Fruit fly (Drosophila melanogaster) whole organism, embryonic: ENCODE results near the gene Arp3.
A peak's percentile ranks its signal among the peaks of the same experiment; 100 is the strongest.

Experiments
- Atf6 ChIP-seq: fragments of 200-800 bp; sonication (Bioruptor generic); IDR thresholded peaks from 2 replicates; pipeline ENCODE4 v1.3.6; 2022; ENCODE audit warnings: missing biosample characterization, missing genetic modification characterization
- Bdp1 ChIP-seq: fragments of 200-800 bp; sonication (Bioruptor generic); optimal IDR thresholded peaks from 3 replicates; lab custom pipeline; 2016; ENCODE audit warnings: missing biosample characterization, missing genetic modification characterization
- C15 ChIP-seq: fragments of 200-800 bp; sonication (Bioruptor generic); IDR thresholded peaks from 3 replicates; pipeline ENCODE4 v1.3.6; 2022; ENCODE audit warnings: missing biosample characterization, missing genetic modification characterization
- CG11247 ChIP-seq: fragments of 200-800 bp; sonication (Bioruptor generic); IDR thresholded peaks from 2 replicates; pipeline ENCODE4 v1.3.6; 2022; ENCODE audit warnings: missing biosample characterization, missing genetic modification characterization
- CG11504 ChIP-seq: fragments of 200-800 bp; sonication (Bioruptor generic); optimal IDR thresholded peaks from 3 replicates; lab custom pipeline; 2019; ENCODE audit warnings: missing biosample characterization, mild to moderate bottlenecking, missing genetic modification characterization, moderate library complexity
- CG1233 ChIP-seq: fragments of 200-800 bp; sonication (Bioruptor generic); optimal IDR thresholded peaks from 4 replicates; lab custom pipeline; 2018; ENCODE audit warnings: missing biosample characterization, mild to moderate bottlenecking, missing genetic modification characterization
- CG13123 ChIP-seq: fragments of 200-800 bp; sonication (Bioruptor generic); optimal IDR thresholded peaks from 2 replicates; lab custom pipeline; 2016; ENCODE audit warnings: missing biosample characterization, missing genetic modification characterization
- CG13287 ChIP-seq: fragments of 200-800 bp; sonication (Bioruptor generic); IDR thresholded peaks from 2 replicates; pipeline ENCODE4 v1.3.6; 2022; ENCODE audit warnings: missing biosample characterization, missing genetic modification characterization; ENCODE audit not compliant: partially characterized antibody
- CG14014 ChIP-seq: fragments of 200-800 bp; sonication (Bioruptor generic); IDR thresholded peaks from 2 replicates; pipeline ENCODE4 v1.3.6; 2022; ENCODE audit warnings: missing biosample characterization, missing genetic modification characterization
- CG15073 ChIP-seq: fragments of 200-800 bp; sonication (Bioruptor generic); optimal IDR thresholded peaks from 2 replicates; lab custom pipeline; 2016; ENCODE audit warnings: missing biosample characterization, missing genetic modification characterization
- CG15269 ChIP-seq: fragments of 200-800 bp; sonication (Bioruptor generic); optimal IDR thresholded peaks from 2 replicates; lab custom pipeline; 2018; ENCODE audit warnings: missing biosample characterization, mild to moderate bottlenecking, missing genetic modification characterization, moderate library complexity
- CG18476 ChIP-seq: fragments of 200-800 bp; sonication (Bioruptor generic); optimal IDR thresholded peaks from 2 replicates; lab custom pipeline; 2016; ENCODE audit warnings: missing biosample characterization, mild to moderate bottlenecking, missing genetic modification characterization
- CG2875 ChIP-seq: fragments of 200-800 bp; sonication (Bioruptor generic); optimal IDR thresholded peaks from 2 replicates; lab custom pipeline; 2017; ENCODE audit warnings: missing biosample characterization, mild to moderate bottlenecking, missing genetic modification characterization, missing genetic modification reagents
- CG30020 ChIP-seq: fragments of 200-800 bp; optimal IDR thresholded peaks from 2 replicates; lab custom pipeline; 2019; ENCODE audit warnings: missing biosample characterization, mild to moderate bottlenecking, missing genetic modification characterization, moderate library complexity
- CG31224 ChIP-seq: fragments of 200-800 bp; sonication (Bioruptor generic); IDR thresholded peaks from 2 replicates; pipeline ENCODE4 v1.3.6; 2022; ENCODE audit warnings: missing biosample characterization, missing genetic modification characterization
- CG31388 ChIP-seq: fragments of 200-800 bp; sonication (Bioruptor generic); optimal IDR thresholded peaks from 2 replicates; lab custom pipeline; 2016; ENCODE audit warnings: missing biosample characterization, missing genetic modification characterization
- CG33557 ChIP-seq: fragments of 200-800 bp; sonication (Bioruptor generic); optimal IDR thresholded peaks from 2 replicates; lab custom pipeline; 2019; ENCODE audit warnings: missing biosample characterization, mild to moderate bottlenecking, missing genetic modification characterization, moderate library complexity
- CG6254 ChIP-seq: fragments of 200-800 bp; sonication (Bioruptor generic); optimal IDR thresholded peaks from 3 replicates; lab custom pipeline; 2017; ENCODE audit warnings: mild to moderate bottlenecking, missing biosample characterization, missing genetic modification reagents, missing genetic modification characterization
- CG7786 ChIP-seq: fragments of 200-800 bp; sonication (Bioruptor generic); optimal IDR thresholded peaks from 2 replicates; lab custom pipeline; 2016; ENCODE audit warnings: missing biosample characterization, missing genetic modification characterization
- CG7839 ChIP-seq: fragments of 200-800 bp; sonication (Bioruptor generic); optimal IDR thresholded peaks from 3 replicates; lab custom pipeline; 2018; ENCODE audit warnings: missing biosample characterization, mild to moderate bottlenecking, missing genetic modification characterization, moderate library complexity
- CG8089 ChIP-seq: fragments of 200-800 bp; sonication (Bioruptor generic); optimal IDR thresholded peaks from 3 replicates; lab custom pipeline; 2016; ENCODE audit warnings: missing biosample characterization, missing genetic modification characterization
- CG8281 ChIP-seq: fragments of 200-800 bp; sonication (Bioruptor generic); optimal IDR thresholded peaks from 2 replicates; lab custom pipeline; 2018; ENCODE audit warnings: missing biosample characterization, mild to moderate bottlenecking, missing genetic modification characterization, moderate library complexity
- Dad ChIP-seq: fragments of 200-800 bp; sonication (Bioruptor generic); optimal IDR thresholded peaks from 3 replicates; lab custom pipeline; 2016; ENCODE audit warnings: missing biosample characterization, missing genetic modification characterization
- Dip3 ChIP-seq: fragments of 200-800 bp; sonication (Bioruptor generic); optimal IDR thresholded peaks from 3 replicates; lab custom pipeline; 2016; ENCODE audit warnings: missing biosample characterization, missing genetic modification characterization
- H2.0 ChIP-seq: fragments of 200-800 bp; sonication (Bioruptor generic); IDR thresholded peaks from 2 replicates; pipeline ENCODE4 v1.3.6; 2022; ENCODE audit warnings: missing biosample characterization, missing genetic modification characterization
- Jarid2 ChIP-seq: fragments of 200-800 bp; sonication (Bioruptor generic); optimal IDR thresholded peaks from 3 replicates; lab custom pipeline; 2017; ENCODE audit warnings: mild to moderate bottlenecking, missing biosample characterization, missing genetic modification reagents, missing genetic modification characterization
- Mes4 ChIP-seq: fragments of 200-800 bp; sonication (Bioruptor generic); optimal IDR thresholded peaks from 2 replicates; lab custom pipeline; 2016; ENCODE audit warnings: missing biosample characterization, missing genetic modification characterization
- Pdp1 ChIP-seq, 2 experiments: fragments of 200-800 bp; sonication (Bioruptor generic); optimal IDR thresholded peaks; 3 replicates each; lab custom pipeline; 2016; ENCODE audit warnings: missing biosample characterization in 2 of 2, missing genetic modification characterization in 2 of 2, mild to moderate bottlenecking in 1 of 2, moderate library complexity in 1 of 2
- Ravus ChIP-seq: fragments of 200-800 bp; sonication (Bioruptor generic); IDR thresholded peaks from 2 replicates; pipeline ENCODE4 v1.3.6; 2022; ENCODE audit warnings: missing biosample characterization, missing genetic modification characterization
- Rfx ChIP-seq: fragments of 200-800 bp; sonication (Bioruptor generic); IDR thresholded peaks from 2 replicates; pipeline ENCODE4 v1.3.6; 2022; ENCODE audit warnings: missing biosample characterization, missing genetic modification characterization
- Rx ChIP-seq: fragments of 200-800 bp; sonication (Bioruptor generic); IDR thresholded peaks from 2 replicates; pipeline ENCODE4 v1.3.6; 2022; ENCODE audit warnings: missing biosample characterization, missing genetic modification characterization
- Sox102F ChIP-seq: fragments of 200-800 bp; sonication (Bioruptor generic); optimal IDR thresholded peaks from 2 replicates; lab custom pipeline; 2018; ENCODE audit warnings: missing biosample characterization, mild to moderate bottlenecking, missing genetic modification characterization, moderate library complexity
- abd-A ChIP-seq: fragments of 200-800 bp; sonication (Bioruptor generic); optimal IDR thresholded peaks from 3 replicates; lab custom pipeline; 2019; ENCODE audit warnings: missing biosample characterization, mild to moderate bottlenecking, missing genetic modification characterization, moderate library complexity
- cato ChIP-seq: fragments of 200-800 bp; sonication (Bioruptor generic); optimal IDR thresholded peaks from 2 replicates; lab custom pipeline; 2016; ENCODE audit warnings: missing biosample characterization, missing genetic modification characterization, borderline replicate concordance
- cg ChIP-seq: fragments of 200-800 bp; sonication (Bioruptor generic); optimal IDR thresholded peaks from 3 replicates; lab custom pipeline; 2019; ENCODE audit warnings: missing biosample characterization, mild to moderate bottlenecking, missing genetic modification characterization, moderate library complexity
- ci ChIP-seq: fragments of 200-800 bp; sonication (Bioruptor generic); IDR thresholded peaks from 3 replicates; pipeline ENCODE4 v1.3.6; 2022; ENCODE audit warnings: missing biosample characterization, missing genetic modification characterization
- disco-r ChIP-seq: fragments of 200-800 bp; sonication (Bioruptor generic); optimal IDR thresholded peaks from 2 replicates; lab custom pipeline; 2016; ENCODE audit warnings: missing biosample characterization, missing genetic modification characterization
- dpn ChIP-seq, 2 experiments: fragments of 200-800 bp; sonication (Bioruptor generic); optimal IDR thresholded peaks; 3 replicates each; lab custom pipeline; 2016; ENCODE audit warnings: missing biosample characterization in 2 of 2, missing genetic modification characterization in 2 of 2
- gcm2 ChIP-seq: fragments of 200-800 bp; sonication (Bioruptor generic); optimal IDR thresholded peaks from 2 replicates; lab custom pipeline; 2016; ENCODE audit warnings: missing biosample characterization, missing genetic modification characterization
- grn ChIP-seq: fragments of 200-800 bp; sonication (Bioruptor generic); optimal IDR thresholded peaks from 3 replicates; lab custom pipeline; 2017; ENCODE audit warnings: missing biosample characterization, missing genetic modification characterization
- kah ChIP-seq: fragments of 200-800 bp; sonication (Bioruptor generic); optimal IDR thresholded peaks from 2 replicates; lab custom pipeline; 2018; ENCODE audit warnings: missing biosample characterization, mild to moderate bottlenecking, missing genetic modification characterization
- lilli ChIP-seq: fragments of 200-800 bp; sonication (Bioruptor generic); optimal IDR thresholded peaks from 3 replicates; lab custom pipeline; 2016; ENCODE audit warnings: missing biosample characterization, missing genetic modification characterization
- org-1 ChIP-seq: fragments of 200-800 bp; sonication (Bioruptor generic); optimal IDR thresholded peaks from 2 replicates; lab custom pipeline; 2017; ENCODE audit warnings: missing biosample characterization, missing genetic modification characterization
- repo ChIP-seq: fragments of 200-800 bp; sonication (Bioruptor generic); optimal IDR thresholded peaks from 2 replicates; lab custom pipeline; 2016; ENCODE audit warnings: missing biosample characterization, missing genetic modification characterization
- run ChIP-seq: fragments of 200-800 bp; sonication (Bioruptor generic); optimal IDR thresholded peaks from 3 replicates; lab custom pipeline; 2018; ENCODE audit warnings: missing biosample characterization, mild to moderate bottlenecking, missing genetic modification characterization
- scrt ChIP-seq: fragments of 200-800 bp; sonication (Bioruptor generic); optimal IDR thresholded peaks from 2 replicates; lab custom pipeline; 2018; ENCODE audit warnings: missing biosample characterization, mild to moderate bottlenecking, missing genetic modification characterization, moderate library complexity
- slbo ChIP-seq: fragments of 200-800 bp; sonication (Bioruptor generic); IDR thresholded peaks from 2 replicates; pipeline ENCODE4 v1.3.6; 2022; ENCODE audit warnings: missing biosample characterization, missing genetic modification characterization
- sr ChIP-seq: fragments of 200-800 bp; sonication (Bioruptor generic); IDR thresholded peaks from 3 replicates; pipeline ENCODE4 v1.3.6; 2022; ENCODE audit warnings: missing biosample characterization, missing genetic modification characterization
- unpg ChIP-seq: fragments of 200-800 bp; sonication (Bioruptor generic); optimal IDR thresholded peaks from 3 replicates; lab custom pipeline; 2018; ENCODE audit warnings: missing biosample characterization, mild to moderate bottlenecking, missing genetic modification characterization, moderate library complexity
- usp ChIP-seq: fragments of >200 bp; optimal IDR thresholded peaks from 2 replicates; lab custom pipeline; 2017; ENCODE audit warnings: missing biosample characterization, missing genetic modification characterization
- wdn ChIP-seq: fragments of 200-800 bp; sonication (Bioruptor generic); IDR thresholded peaks from 2 replicates; pipeline ENCODE4 v1.3.6; 2022; ENCODE audit warnings: missing biosample characterization, missing genetic modification characterization
- z ChIP-seq: fragments of 200-800 bp; sonication (Bioruptor generic); IDR thresholded peaks from 3 replicates; pipeline ENCODE4 v1.3.6; 2022; ENCODE audit warnings: missing biosample characterization, missing genetic modification characterization

Gene Arp3

dm6 chr3L:8094652-8095129 lies 21.0 kb downstream of the Arp3 start:
- no peak for TF ChIP-seq Dad (GFP tag; lab: Kevin White, UChicago)
- TF ChIP-seq wdn (GFP tag; lab: Robert Waterston, UW): no peak
- TF ChIP-seq CG8281: no peak
- TF ChIP-seq CG7839 (tag; lab: Kevin White, UChicago): peak; percentile 28
- TF ChIP-seq Rfx (GFP tag; lab: Robert Waterston, UW): peak; percentile 33; the same call in 1 of the 2 replicates
- no peak for TF ChIP-seq CG31224 (GFP tag; lab: Robert Waterston, UW)
- no peak for TF ChIP-seq CG13287 (GFP tag; lab: Robert Waterston, UW)
- no peak for TF ChIP-seq repo
- TF ChIP-seq Rx (GFP tag; lab: Robert Waterston, UW): no peak
- TF ChIP-seq org-1: no peak
- TF ChIP-seq cato (GFP tag; lab: Kevin White, UChicago): no peak
- no peak for TF ChIP-seq Mes4
- no peak for TF ChIP-seq C15 (GFP tag; lab: Robert Waterston, UW)
- TF ChIP-seq scrt: no peak
- no peak for TF ChIP-seq sr (GFP tag; lab: Robert Waterston, UW)
- TF ChIP-seq CG8089 (GFP tag; lab: Kevin White, UChicago): no peak
- TF ChIP-seq gcm2 (GFP tag; lab: Kevin White, UChicago): no peak
- TF ChIP-seq z: no peak
- 0 out of 2 replicates have a peak, but pooled peaks have one; percentile 23 for TF ChIP-seq Atf6 (GFP tag; lab: Robert Waterston, UW)
- TF ChIP-seq CG1233 (GFP tag; lab: Kevin White, UChicago): no peak
- TF ChIP-seq Ravus (GFP tag; lab: Robert Waterston, UW): no peak
- no peak for TF ChIP-seq usp (GFP tag; lab: Kevin White, UChicago)
- no peak for TF ChIP-seq CG15073 (GFP tag; lab: Kevin White, UChicago)
- no peak for TF ChIP-seq CG31388 (GFP tag; lab: Kevin White, UChicago)
- no peak for TF ChIP-seq kah (GFP tag; lab: Kevin White, UChicago)
- TF ChIP-seq cg (GFP tag; lab: Kevin White, UChicago): no peak
- no peak for TF ChIP-seq Bdp1
- peak; percentile 18 for TF ChIP-seq abd-A (tag; lab: Kevin White, UChicago)
- TF ChIP-seq slbo (GFP tag; lab: Robert Waterston, UW): peak; percentile 55
- no peak for TF ChIP-seq CG2875 (GFP tag; lab: Kevin White, UChicago)
- no peak for TF ChIP-seq CG13123 (GFP tag; lab: Kevin White, UChicago)
- TF ChIP-seq dpn (GFP tag; optimal IDR thresholded peaks at IDR 0.05; lab: Kevin White, UChicago): peak in 1 of 2 experiments; percentile 4
- TF ChIP-seq Sox102F (GFP tag; lab: Kevin White, UChicago): peak; percentile 33
- TF ChIP-seq CG15269 (tag; lab: Kevin White, UChicago): peak; percentile 37
- no peak for TF ChIP-seq disco-r (GFP tag; lab: Kevin White, UChicago)
- TF ChIP-seq CG11247 (GFP tag; lab: Robert Waterston, UW): no peak
- peak; percentile 38; the same call in 1 of the 3 replicates for TF ChIP-seq ci (GFP tag; lab: Robert Waterston, UW)
- peak; percentile 49 for TF ChIP-seq CG11504 (tag; lab: Kevin White, UChicago)
- TF ChIP-seq CG30020 (tag; lab: Kevin White, UChicago): no peak
- TF ChIP-seq Jarid2: no peak
- TF ChIP-seq grn (GFP tag; lab: Kevin White, UChicago): no peak
- TF ChIP-seq CG14014 (GFP tag; lab: Robert Waterston, UW): no peak
- TF ChIP-seq CG18476: no peak
- TF ChIP-seq CG7786 (GFP tag; lab: Kevin White, UChicago): no peak
- TF ChIP-seq CG6254 (GFP tag; lab: Kevin White, UChicago): no peak
- TF ChIP-seq lilli (GFP tag; lab: Kevin White, UChicago): no peak
- no peak for TF ChIP-seq H2.0
- no peak for TF ChIP-seq Dip3 (GFP tag; lab: Kevin White, UChicago)
- no peak for TF ChIP-seq Pdp1 (GFP tag; optimal IDR thresholded peaks at IDR 0.05; lab: Kevin White, UChicago)
- peak; percentile 35 for TF ChIP-seq unpg (GFP tag; lab: Kevin White, UChicago)
- no peak for TF ChIP-seq run
- no peak for TF ChIP-seq CG33557 (GFP tag; lab: Kevin White, UChicago)
